Worm (Caenorhabditis elegans): ENCODE data around the gene F42H10.6.

The F42H10.6 gene

ce11 chrIII:8449160-8449807 lies 31.0 kb downstream of the F42H10.6 start, which contains the start of gene mrpl-32 (continued):
- TF ChIP-seq vab-7 (GFP tag; IDR thresholded peaks at IDR 0.05), result peak; percentile 42; the same call in 1 of the 2 replicates

- TF ChIP-seq mdl-1 (tag; optimal IDR thresholded peaks at IDR 0.05), result peak in 1 of 2 experiments; percentile 48
- TF ChIP-seq lir-3 (tag; optimal IDR thresholded peaks at IDR 0.05), result peak; percentile 61
- TF ChIP-seq fkh-10 (GFP tag; optimal IDR thresholded peaks at IDR 0.05), result peak; percentile 89
- TF ChIP-seq Y75B8A.6 (GFP tag; IDR thresholded peaks at IDR 0.05), result 0 out of 2 replicates have a peak, but pooled peaks have one; percentile 8
- no peak for TF ChIP-seq egl-43 (GFP tag; IDR thresholded peaks at IDR 0.05)
- TF ChIP-seq T26A8.4 (GFP tag; IDR thresholded peaks at IDR 0.05), result peak; percentile 96
- peak; percentile 85 for TF ChIP-seq F10B5.3 (tag; optimal IDR thresholded peaks at IDR 0.05)
- TF ChIP-seq nhr-76 (tag; optimal IDR thresholded peaks at IDR 0.05), result peak; percentile 58
- peak; percentile 36 for TF ChIP-seq ceh-32 (tag; optimal IDR thresholded peaks at IDR 0.05; ENCODE audit: poor library complexity)
- no peak for TF ChIP-seq mxl-2 (GFP tag; conservative IDR thresholded peaks at IDR 0.05)
- TF ChIP-seq tra-1 (GFP tag; IDR thresholded peaks at IDR 0.05), result peak; percentile 91
- no peak for TF ChIP-seq nhr-111 (GFP tag; optimal IDR thresholded peaks at IDR 0.05)
- TF ChIP-seq fos-1 (tag; optimal IDR thresholded peaks at IDR 0.05), result no peak
- peak; percentile 94 for TF ChIP-seq nhr-6 (tag; optimal IDR thresholded peaks at IDR 0.05)
- peak; percentile 96 for TF ChIP-seq aha-1 (tag)
- peak; percentile 91 for TF ChIP-seq ztf-7 (tag; optimal IDR thresholded peaks at IDR 0.05)
- peak; percentile 81 for TF ChIP-seq dmd-9 (GFP tag; IDR thresholded peaks at IDR 0.05)
- TF ChIP-seq mdt-29 (GFP tag; IDR thresholded peaks at IDR 0.05), result peak; percentile 99
- peak; percentile 94 for TF ChIP-seq ceh-20 (GFP tag; IDR thresholded peaks at IDR 0.05)
- peak; percentile 95 for TF ChIP-seq zfp-3 (GFP tag; conservative IDR thresholded peaks at IDR 0.05)
- TF ChIP-seq ceh-82 (tag; optimal IDR thresholded peaks at IDR 0.05), result no peak
- peak; percentile 73 to 96 for TF ChIP-seq daf-16 (GFP tag; optimal IDR thresholded peaks at IDR 0.05)
- peak; percentile 84 for TF ChIP-seq daf-16 (tag; optimal IDR thresholded peaks at IDR 0.05)
- peak; percentile 99 for TF ChIP-seq lin-38 (GFP tag; IDR thresholded peaks at IDR 0.05)
- peak; percentile 91 for TF ChIP-seq nhr-102 (tag; optimal IDR thresholded peaks at IDR 0.05)
- peak; percentile 37 for TF ChIP-seq nhr-237 (tag; optimal IDR thresholded peaks at IDR 0.05)
- no peak for TF ChIP-seq madf-5 (GFP tag; IDR thresholded peaks at IDR 0.05)
- TF ChIP-seq dpl-1 (GFP tag; optimal IDR thresholded peaks at IDR 0.05), result peak; percentile 89
- TF ChIP-seq pqm-1 (tag; optimal IDR thresholded peaks at IDR 0.05), result peak; percentile 42
- peak; percentile 21; the same call in 1 of the 2 replicates for TF ChIP-seq nhr-41 (GFP tag; IDR thresholded peaks at IDR 0.05)
- peak; percentile 98 for TF ChIP-seq dve-1 (tag; optimal IDR thresholded peaks at IDR 0.05; ENCODE audit: insufficient read depth)
- no peak for TF ChIP-seq dmd-8 (GFP tag; IDR thresholded peaks at IDR 0.05)
- TF ChIP-seq ZK337.2 (GFP tag; IDR thresholded peaks at IDR 0.05), result no peak
- TF ChIP-seq hmg-1.1 (GFP tag; IDR thresholded peaks at IDR 0.05), result peak; percentile 84
- no peak for TF ChIP-seq zag-1 (tag; optimal IDR thresholded peaks at IDR 0.05)
- 0 out of 2 replicates have a peak, but pooled peaks have one; percentile 18 for TF ChIP-seq F44E2.7 (GFP tag; IDR thresholded peaks at IDR 0.05)
- peak; percentile 68; the same call in 1 of the 2 replicates for TF ChIP-seq lin-1 (GFP tag; IDR thresholded peaks at IDR 0.05)
- TF ChIP-seq spr-3 (GFP tag; optimal IDR thresholded peaks at IDR 0.05), result peak; percentile 78
- TF ChIP-seq nhr-28 (tag; optimal IDR thresholded peaks at IDR 0.05), result peak; percentile 96
- TF ChIP-seq tag-97 (GFP tag; IDR thresholded peaks at IDR 0.05), result no peak
- no peak for TF ChIP-seq F26F4.8 (GFP tag; conservative IDR thresholded peaks at IDR 0.05)
- TF ChIP-seq skn-1 (tag; optimal IDR thresholded peaks at IDR 0.05), result no peak
- peak; percentile 75 for TF ChIP-seq ama-1 (optimal IDR thresholded peaks at IDR 0.05)
- peak; percentile 74 to 81 for TF ChIP-seq hif-1 (tag; optimal IDR thresholded peaks at IDR 0.05)
- no peak; the same call in 1 of the 2 replicates for TF ChIP-seq vab-7 (GFP tag; IDR thresholded peaks at IDR 0.05)
- peak; percentile 91 for TF ChIP-seq dmd-6 (GFP tag; IDR thresholded peaks at IDR 0.05)
- no peak for TF ChIP-seq ceh-62 (tag; optimal IDR thresholded peaks at IDR 0.05)
- peak; percentile 74 for TF ChIP-seq jun-1 (tag; optimal IDR thresholded peaks at IDR 0.05)
- TF ChIP-seq aly-2 (tag; optimal IDR thresholded peaks at IDR 0.05), result no peak
Measured at ce11 chrIII:8446940-8447403, 33.3 kb downstream of the F42H10.6 start, which contains the start of gene rpn-3. Gene rpn-3 (plus strand): TSS chrIII:8447353.
